Fruit fly (Drosophila melanogaster): ENCODE results near the gene CG43229.

dm6 chrX:18154955-18155419 lies 16.6 kb downstream of the CG43229 start, which contains the start of gene Frq1:
- TF ChIP-seq CG15710 (tag; optimal IDR thresholded peaks at IDR 0.05) (no peak), Pif1B (GFP tag; optimal IDR thresholded peaks at IDR 0.05) (no peak), CG8159 (tag; optimal IDR thresholded peaks at IDR 0.05) (no peak), D1 (tag; optimal IDR thresholded peaks at IDR 0.05) (no peak), CG14655 (GFP tag; optimal IDR thresholded peaks at IDR 0.05) (no peak), CG34367 (tag; optimal IDR thresholded peaks at IDR 0.05) (no peak)
